Worm (Caenorhabditis elegans) whole organism, late embryonic: ENCODE measurements around the gene mac-1.

Experiments used
- ama-1 ChIP-seq: fragments of 150-350 bp; optimal IDR thresholded peaks from 2 replicates; lab custom pipeline; 2014
- fkh-10 ChIP-seq: fragments of 150-350 bp; optimal IDR thresholded peaks from 2 replicates; lab custom pipeline; 2014; ENCODE audit warnings: missing biosample characterization, missing genetic modification reagents, missing genetic modification characterization
- pha-4 ChIP-seq: fragments of 150-350 bp; optimal IDR thresholded peaks from 2 replicates; lab custom pipeline; 2018; ENCODE audit warnings: missing biosample characterization, missing genetic modification reagents, missing genetic modification characterization
- tbx-2 ChIP-seq: sonication (generic microtip); optimal IDR thresholded peaks from 2 replicates; lab custom pipeline; 2016; ENCODE audit warnings: missing genetic modification characterization, missing compliant biosample characterization

DNA sequence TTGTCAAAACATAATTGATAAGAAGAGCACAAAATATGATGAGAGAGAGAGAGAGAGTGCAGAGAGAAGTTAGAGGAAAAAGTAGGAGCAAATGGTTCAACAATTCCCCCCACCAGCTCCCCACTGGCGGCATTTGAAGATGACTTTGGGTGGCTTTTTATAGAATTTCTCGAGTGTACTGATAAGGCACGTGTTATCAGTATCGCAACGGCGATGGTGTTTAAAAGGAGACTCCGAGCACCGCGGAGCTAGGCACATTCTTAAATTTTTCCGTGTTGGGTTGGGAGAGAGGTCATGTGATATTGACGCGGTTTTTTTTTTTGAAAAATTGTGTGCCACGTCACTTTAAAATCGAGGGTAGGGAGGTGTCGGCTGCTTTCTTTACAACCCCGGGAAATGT, 22.2 kb downstream of the mac-1 start:
- TF ChIP-seq tbx-2 (tag; lab: Kevin White, UChicago) (no peak), fkh-10 (no peak), ama-1 (lab: Kevin White, UChicago) (no peak), pha-4 (no peak)
